Fruit fly (Drosophila melanogaster) whole organism, embryonic: ENCODE data around the gene Tim17a2.
A peak's percentile ranks its signal among the peaks of the same experiment; 100 is the strongest.

Experiments used
- B-H2 ChIP-seq: fragments of 200-800 bp; sonication (Bioruptor generic); optimal IDR thresholded peaks from 2 replicates; lab custom pipeline; 2018; ENCODE audit warnings: missing biosample characterization, mild to moderate bottlenecking, missing genetic modification characterization
- C15 ChIP-seq: fragments of 200-800 bp; sonication (Bioruptor generic); IDR thresholded peaks from 3 replicates; pipeline ENCODE4 v1.3.6; 2022; ENCODE audit warnings: missing biosample characterization, missing genetic modification characterization
- CG10209 ChIP-seq: fragments of 200-800 bp; sonication (Bioruptor generic); optimal IDR thresholded peaks from 3 replicates; lab custom pipeline; 2017; ENCODE audit warnings: missing biosample characterization, mild to moderate bottlenecking, missing genetic modification characterization, missing genetic modification reagents
- CG1024 ChIP-seq: fragments of 200-800 bp; sonication (Bioruptor generic); IDR thresholded peaks from 2 replicates; pipeline ENCODE4 v1.3.6; 2022; ENCODE audit warnings: missing biosample characterization, missing genetic modification characterization
- CG11723 ChIP-seq: fragments of 200-800 bp; sonication (Bioruptor generic); optimal IDR thresholded peaks from 2 replicates; lab custom pipeline; 2017; ENCODE audit warnings: missing biosample characterization, mild to moderate bottlenecking, missing genetic modification characterization
- CG12299 ChIP-seq: fragments of 200-800 bp; sonication (Bioruptor generic); optimal IDR thresholded peaks from 2 replicates; lab custom pipeline; 2018; ENCODE audit warnings: missing biosample characterization, mild to moderate bottlenecking, missing genetic modification characterization
- CG12769 ChIP-seq: fragments of 200-800 bp; sonication (Bioruptor generic); optimal IDR thresholded peaks from 2 replicates; lab custom pipeline; 2019; ENCODE audit warnings: missing biosample characterization, mild to moderate bottlenecking, missing genetic modification characterization, moderate library complexity
- CG1832 ChIP-seq: fragments of 200-800 bp; sonication (Bioruptor generic); optimal IDR thresholded peaks from 2 replicates; lab custom pipeline; 2017; ENCODE audit warnings: missing biosample characterization, mild to moderate bottlenecking, missing genetic modification characterization, inconsistent platforms
- CG32767 ChIP-seq: fragments of 200-800 bp; sonication (Bioruptor generic); IDR thresholded peaks from 2 replicates; pipeline ENCODE4 v1.3.6; 2022; ENCODE audit warnings: missing biosample characterization, missing genetic modification characterization
- CG33213 ChIP-seq: fragments of 200-800 bp; sonication (Bioruptor generic); optimal IDR thresholded peaks from 3 replicates; lab custom pipeline; 2016; ENCODE audit warnings: missing biosample characterization, missing genetic modification characterization
- CG34422 ChIP-seq: fragments of 200-800 bp; sonication (Bioruptor generic); IDR thresholded peaks from 3 replicates; pipeline ENCODE4 v1.3.6; 2022; ENCODE audit warnings: missing biosample characterization, missing genetic modification characterization
- CG4617 ChIP-seq: fragments of 200-800 bp; sonication (Bioruptor generic); optimal IDR thresholded peaks from 3 replicates; lab custom pipeline; 2016; ENCODE audit warnings: missing biosample characterization, missing genetic modification characterization, borderline replicate concordance
- CG4707 ChIP-seq: fragments of 200-800 bp; sonication (Bioruptor generic); optimal IDR thresholded peaks from 2 replicates; lab custom pipeline; 2018; ENCODE audit warnings: missing biosample characterization, mild to moderate bottlenecking, missing genetic modification characterization, moderate library complexity
- CG7987 ChIP-seq: fragments of 200-800 bp; sonication (Bioruptor generic); optimal IDR thresholded peaks from 2 replicates; lab custom pipeline; 2018; ENCODE audit warnings: missing biosample characterization, mild to moderate bottlenecking, missing genetic modification characterization, moderate library complexity
- CG9215 ChIP-seq: fragments of 200-800 bp; sonication (Bioruptor generic); IDR thresholded peaks from 2 replicates; pipeline ENCODE4 v1.3.6; 2022; ENCODE audit warnings: missing biosample characterization, missing genetic modification characterization
- CG9876 ChIP-seq: fragments of 200-800 bp; sonication (Bioruptor generic); optimal IDR thresholded peaks from 2 replicates; lab custom pipeline; 2016; ENCODE audit warnings: missing biosample characterization, missing genetic modification characterization
- CHES-1-like ChIP-seq: fragments of 200-800 bp; sonication (Bioruptor generic); optimal IDR thresholded peaks from 2 replicates; lab custom pipeline; 2016; ENCODE audit warnings: missing biosample characterization, missing genetic modification characterization
- CrebB ChIP-seq: fragments of 200-800 bp; sonication (Bioruptor generic); optimal IDR thresholded peaks from 3 replicates; lab custom pipeline; 2018; ENCODE audit warnings: missing biosample characterization, mild to moderate bottlenecking, missing genetic modification characterization
- Dek ChIP-seq: fragments of 200-800 bp; sonication (Bioruptor generic); optimal IDR thresholded peaks from 3 replicates; lab custom pipeline; 2019; ENCODE audit warnings: missing biosample characterization, mild to moderate bottlenecking, missing genetic modification characterization, moderate library complexity
- Fer2 ChIP-seq: fragments of 200-800 bp; sonication (Bioruptor generic); optimal IDR thresholded peaks from 2 replicates; lab custom pipeline; 2018; ENCODE audit warnings: missing biosample characterization, mild to moderate bottlenecking, missing genetic modification characterization, moderate library complexity
- HmgD ChIP-seq: fragments of 200-800 bp; sonication (Bioruptor generic); optimal IDR thresholded peaks from 3 replicates; lab custom pipeline; 2016; ENCODE audit warnings: missing biosample characterization, missing genetic modification characterization
- Kr ChIP-seq: fragments of 200-800 bp; sonication (Bioruptor generic); optimal IDR thresholded peaks from 2 replicates; lab custom pipeline; 2017; ENCODE audit warnings: missing biosample characterization, mild to moderate bottlenecking, missing genetic modification characterization
- Neu2 ChIP-seq: fragments of 200-800 bp; sonication (Bioruptor generic); optimal IDR thresholded peaks from 3 replicates; lab custom pipeline; 2016; ENCODE audit warnings: missing biosample characterization, missing genetic modification characterization, borderline replicate concordance
- Oli ChIP-seq: fragments of 200-800 bp; sonication (Bioruptor generic); optimal IDR thresholded peaks from 2 replicates; lab custom pipeline; 2018; ENCODE audit warnings: missing biosample characterization, mild to moderate bottlenecking, missing genetic modification characterization, moderate library complexity
- Sox102F ChIP-seq: fragments of 200-800 bp; sonication (Bioruptor generic); optimal IDR thresholded peaks from 2 replicates; lab custom pipeline; 2018; ENCODE audit warnings: missing biosample characterization, mild to moderate bottlenecking, missing genetic modification characterization, moderate library complexity
- Trl ChIP-seq, 3 experiments: fragments of >200 bp in 2 of 3; fragments of 200-800 bp in 1 of 3; sonication (Bioruptor generic) in 1 of 3; optimal IDR thresholded peaks; 2 replicates in 1 of 3; 3 replicates in 2 of 3; lab custom pipeline; 2016 to 2017; ENCODE audit warnings: missing biosample characterization in 1 of 3, missing genetic modification characterization in 1 of 3
- Vsx1 ChIP-seq: fragments of 200-800 bp; sonication (Bioruptor generic); optimal IDR thresholded peaks from 2 replicates; lab custom pipeline; 2017; ENCODE audit warnings: missing biosample characterization, mild to moderate bottlenecking, missing genetic modification characterization, missing genetic modification reagents
- ato ChIP-seq: fragments of 200-800 bp; sonication (Bioruptor generic); IDR thresholded peaks from 2 replicates; pipeline ENCODE4 v1.3.6; 2022; ENCODE audit warnings: missing biosample characterization, missing genetic modification characterization; ENCODE audit not compliant: partially characterized antibody
- bigmax ChIP-seq: fragments of 200-800 bp; sonication (Bioruptor generic); optimal IDR thresholded peaks from 2 replicates; lab custom pipeline; 2018; ENCODE audit warnings: missing biosample characterization, mild to moderate bottlenecking, missing genetic modification characterization
- cas ChIP-seq: fragments of 200-800 bp; sonication (Bioruptor generic); IDR thresholded peaks from 2 replicates; pipeline ENCODE4 v1.3.6; 2022; ENCODE audit warnings: missing biosample characterization, missing genetic modification characterization
- crol ChIP-seq: fragments of 200-800 bp; sonication (Bioruptor generic); IDR thresholded peaks from 2 replicates; pipeline ENCODE4 v1.3.6; 2022; ENCODE audit warnings: missing biosample characterization, missing genetic modification characterization
- cwo ChIP-seq: fragments of 200-800 bp; sonication (Bioruptor generic); optimal IDR thresholded peaks from 3 replicates; lab custom pipeline; 2017; ENCODE audit warnings: missing biosample characterization, missing genetic modification characterization, mild to moderate bottlenecking, moderate library complexity, missing genetic modification reagents
- dati ChIP-seq: fragments of 200-800 bp; sonication (Bioruptor generic); IDR thresholded peaks from 2 replicates; pipeline ENCODE4 v1.3.6; 2022; ENCODE audit warnings: missing biosample characterization, missing genetic modification characterization
- disco-r ChIP-seq: fragments of 200-800 bp; sonication (Bioruptor generic); optimal IDR thresholded peaks from 2 replicates; lab custom pipeline; 2016; ENCODE audit warnings: missing biosample characterization, missing genetic modification characterization
- fd64A ChIP-seq: fragments of 200-800 bp; sonication (Bioruptor generic); optimal IDR thresholded peaks from 3 replicates; lab custom pipeline; 2018; ENCODE audit warnings: missing biosample characterization, mild to moderate bottlenecking, missing genetic modification characterization
- fu2 ChIP-seq: fragments of 200-800 bp; sonication (Bioruptor generic); optimal IDR thresholded peaks from 2 replicates; lab custom pipeline; 2016; ENCODE audit warnings: missing biosample characterization, missing genetic modification characterization
- hkb ChIP-seq, 2 experiments: fragments of 200-800 bp in 1 of 2; fragments of >200 bp in 1 of 2; sonication (Bioruptor generic) in 1 of 2; IDR thresholded peaks in 1 of 2; optimal IDR thresholded peaks in 1 of 2; 2 replicates each; pipeline versions ENCODE4 v1.3.6 to Lab custom; 2017 to 2022; ENCODE audit warnings: missing biosample characterization in 1 of 2, missing genetic modification characterization in 1 of 2
- kah ChIP-seq: fragments of 200-800 bp; sonication (Bioruptor generic); optimal IDR thresholded peaks from 2 replicates; lab custom pipeline; 2018; ENCODE audit warnings: missing biosample characterization, mild to moderate bottlenecking, missing genetic modification characterization
- nerfin-1 ChIP-seq: fragments of 200-800 bp; sonication (Bioruptor generic); optimal IDR thresholded peaks from 3 replicates; lab custom pipeline; 2019; ENCODE audit warnings: missing biosample characterization, mild to moderate bottlenecking, missing genetic modification characterization, moderate library complexity
- oc ChIP-seq: fragments of 200-800 bp; sonication (Bioruptor generic); optimal IDR thresholded peaks from 2 replicates; lab custom pipeline; 2018; ENCODE audit warnings: missing biosample characterization, mild to moderate bottlenecking, missing genetic modification characterization, moderate library complexity
- p53 ChIP-seq: fragments of 200-800 bp; sonication (Bioruptor generic); optimal IDR thresholded peaks from 2 replicates; lab custom pipeline; 2016; ENCODE audit warnings: missing biosample characterization, missing genetic modification characterization
- schlank ChIP-seq: fragments of 200-800 bp; sonication (Bioruptor generic); optimal IDR thresholded peaks from 2 replicates; lab custom pipeline; 2018; ENCODE audit warnings: missing biosample characterization, mild to moderate bottlenecking, missing genetic modification characterization
- sens ChIP-seq: fragments of 200-800 bp; sonication (Bioruptor generic); peaks from one replicate; lab custom pipeline; 2016; ENCODE audit warnings: missing biosample characterization, missing genetic modification characterization
- slp2 ChIP-seq: fragments of 200-800 bp; sonication (Bioruptor generic); optimal IDR thresholded peaks from 2 replicates; lab custom pipeline; 2016; ENCODE audit warnings: missing biosample characterization, missing genetic modification characterization
- sqz ChIP-seq: fragments of 200-800 bp; sonication (Bioruptor generic); optimal IDR thresholded peaks from 3 replicates; lab custom pipeline; 2018; ENCODE audit warnings: missing biosample characterization, mild to moderate bottlenecking, missing genetic modification characterization
- trem ChIP-seq: fragments of 200-800 bp; optimal IDR thresholded peaks from 3 replicates; lab custom pipeline; 2019; ENCODE audit warnings: missing biosample characterization, mild to moderate bottlenecking, missing genetic modification characterization, moderate library complexity
- trh ChIP-seq: fragments of 200-800 bp; sonication (Bioruptor generic); optimal IDR thresholded peaks from 2 replicates; lab custom pipeline; 2016; ENCODE audit warnings: missing biosample characterization, missing genetic modification characterization

The Tim17a2 gene

dm6 chr3R:5263311-5264250 is 1.1 kb upstream of the Tim17a2 start (continued):
- TF ChIP-seq Oli = peak; percentile 92
- TF ChIP-seq cwo (GFP tag; lab: Kevin White, UChicago) = peak; percentile 97
- TF ChIP-seq dati (GFP tag; lab: Robert Waterston, UW) = peak; percentile 27; the same call in 1 of the 2 replicates
- TF ChIP-seq CG4617 (GFP tag; lab: Kevin White, UChicago) = peak; percentile 17
- TF ChIP-seq Vsx1 (GFP tag; lab: Kevin White, UChicago) = peak; percentile 84
- peak; percentile 80 for TF ChIP-seq sqz (GFP tag; lab: Kevin White, UChicago)
- TF ChIP-seq CG1832 (GFP tag; lab: Kevin White, UChicago) = no peak
- peak; percentile 55 for TF ChIP-seq sens (GFP tag; lab: Kevin White, UChicago)
- no peak for TF ChIP-seq CrebB
- peak; percentile 91 for TF ChIP-seq crol (GFP tag; lab: Robert Waterston, UW)
- TF ChIP-seq HmgD = no peak
- TF ChIP-seq kah (GFP tag; lab: Kevin White, UChicago) = peak; percentile 74
- TF ChIP-seq CHES-1-like (GFP tag; lab: Kevin White, UChicago) = no peak
- TF ChIP-seq cas (GFP tag; lab: Robert Waterston, UW) = no peak
- no peak for TF ChIP-seq ato
- TF ChIP-seq CG9876 (GFP tag; lab: Kevin White, UChicago) = no peak
- peak; percentile 71 for TF ChIP-seq nerfin-1 (tag; lab: Kevin White, UChicago)
- no peak for TF ChIP-seq slp2 (GFP tag; lab: Kevin White, UChicago)
- TF ChIP-seq CG32767 (GFP tag; lab: Robert Waterston, UW) = peak; percentile 81
- TF ChIP-seq Fer2 (tag; lab: Kevin White, UChicago) = peak; percentile 61
- TF ChIP-seq CG4707 (GFP tag; lab: Kevin White, UChicago) = peak; percentile 35
- TF ChIP-seq bigmax = no peak
- TF ChIP-seq C15 (GFP tag; lab: Robert Waterston, UW) = no peak
- peak; percentile 76 for TF ChIP-seq trem (tag; lab: Kevin White, UChicago)
- peak; percentile 63 for TF ChIP-seq CG11723 (GFP tag; lab: Kevin White, UChicago)
- peak; percentile 23 for TF ChIP-seq schlank (tag; lab: Kevin White, UChicago)
- TF ChIP-seq Dek (tag; lab: Kevin White, UChicago) = peak; percentile 78
- peak; percentile 91 for TF ChIP-seq CG10209 (GFP tag; lab: Kevin White, UChicago)
- TF ChIP-seq CG12299 (tag; lab: Kevin White, UChicago) = peak; percentile 81
- TF ChIP-seq p53 (GFP tag; lab: Kevin White, UChicago) = no peak
- TF ChIP-seq hkb (optimal IDR thresholded peaks at IDR 0.05; lab: Kevin White, UChicago) = no peak
- TF ChIP-seq hkb (GFP tag; IDR thresholded peaks at IDR 0.05; lab: Robert Waterston, UW) = peak; percentile 68
- peak; percentile 81 for TF ChIP-seq CG12769
- TF ChIP-seq CG33213 (GFP tag; lab: Kevin White, UChicago) = no peak
- TF ChIP-seq Trl (optimal IDR thresholded peaks at IDR 0.05; lab: Kevin White, UChicago) = no peak
- no peak for TF ChIP-seq Trl (GFP tag; optimal IDR thresholded peaks at IDR 0.05; lab: Kevin White, UChicago)
- peak; percentile 47 for TF ChIP-seq CG7987 (GFP tag; lab: Kevin White, UChicago)
- no peak for TF ChIP-seq fd64A
- TF ChIP-seq CG9215 = no peak; the same call in 1 of the 2 replicates
- TF ChIP-seq Neu2 = no peak
- TF ChIP-seq disco-r (GFP tag; lab: Kevin White, UChicago) = no peak
- no peak for TF ChIP-seq fu2 (GFP tag; lab: Kevin White, UChicago)
- peak; percentile 50 for TF ChIP-seq oc (tag; lab: Kevin White, UChicago)
- TF ChIP-seq trh = peak; percentile 20
- no peak for TF ChIP-seq B-H2
- TF ChIP-seq CG34422 (GFP tag; lab: Robert Waterston, UW) = peak; percentile 70; the same call in 2 of the 3 replicates
- TF ChIP-seq Kr (GFP tag; lab: Kevin White, UChicago) = peak; percentile 37
- TF ChIP-seq Sox102F = peak; percentile 86
- no peak for TF ChIP-seq CG1024
